Fruit fly (Drosophila melanogaster): Measurements from ENCODE around the gene Tfb5.

Tfb5 gene

dm6 chr2L:5052367-5052914, 41.8 kb upstream of the Tfb5 start, which contains the start of gene senju (continued):
- TF ChIP-seq net (GFP tag; optimal IDR thresholded peaks at IDR 0.05) = peak; percentile 90
- peak; percentile 87 for TF ChIP-seq CG8119 (GFP tag; IDR thresholded peaks at IDR 0.05)
- peak; percentile 89 for TF ChIP-seq lz (GFP tag; optimal IDR thresholded peaks at IDR 0.05)
- peak; percentile 95 for TF ChIP-seq Eip78C (GFP tag)
- TF ChIP-seq CG1621 (tag; optimal IDR thresholded peaks at IDR 0.05) = peak; percentile 80
- peak; percentile 82 for TF ChIP-seq Ets21C (GFP tag; optimal IDR thresholded peaks at IDR 0.05)
- peak; percentile 87 for TF ChIP-seq Met (GFP tag; optimal IDR thresholded peaks at IDR 0.05)
- TF ChIP-seq CG10631 (GFP tag; optimal IDR thresholded peaks at IDR 0.05) = peak; percentile 85
- TF ChIP-seq Smox (GFP tag; optimal IDR thresholded peaks at IDR 0.05) = peak; percentile 84
- TF ChIP-seq CG31627 (GFP tag; optimal IDR thresholded peaks at IDR 0.05) = peak; percentile 89
- peak; percentile 92 for TF ChIP-seq esn (GFP tag; optimal IDR thresholded peaks at IDR 0.05)
- peak; percentile 76 for TF ChIP-seq fd85E (GFP tag; optimal IDR thresholded peaks at IDR 0.05)
- TF ChIP-seq ss (GFP tag; optimal IDR thresholded peaks at IDR 0.05) = peak; percentile 71 to 73
- peak; percentile 79 for TF ChIP-seq CG34406 (GFP tag; optimal IDR thresholded peaks at IDR 0.05)
- TF ChIP-seq Hr39 (GFP tag; optimal IDR thresholded peaks at IDR 0.05) = peak; percentile 84
- peak; percentile 86 for TF ChIP-seq CG32006 (GFP tag; optimal IDR thresholded peaks at IDR 0.05)
- peak; percentile 86 for TF ChIP-seq topi (GFP tag; optimal IDR thresholded peaks at IDR 0.05)
- TF ChIP-seq achi (GFP tag; optimal IDR thresholded peaks at IDR 0.05) = peak; percentile 86
- peak; percentile 85 for TF ChIP-seq vri (GFP tag; optimal IDR thresholded peaks at IDR 0.05)
- TF ChIP-seq CG8319 (GFP tag; optimal IDR thresholded peaks at IDR 0.05) = peak; percentile 80

- no peak for TF ChIP-seq eg (GFP tag; IDR thresholded peaks at IDR 0.05)
- peak; percentile 8 for TF ChIP-seq Eip78C (GFP tag)
Measured at dm6 chr2L:5050825-5051224, 40.2 kb upstream of the Tfb5 start, which contains the start of gene CG9121. CG9121 (minus strand) TSS chr2L:5051062.

dm6 chr2L:5049974-5050373, 39.3 kb upstream of the Tfb5 start:
- peak; percentile 58 for TF ChIP-seq CG1621 (tag; optimal IDR thresholded peaks at IDR 0.05)
- no peak for TF ChIP-seq Met (GFP tag; optimal IDR thresholded peaks at IDR 0.05)
- peak; percentile 18 for TF ChIP-seq CG6276 (GFP tag; optimal IDR thresholded peaks at IDR 0.05)
- no peak for TF ChIP-seq Ets96B (tag; optimal IDR thresholded peaks at IDR 0.05)
- TF ChIP-seq topi (GFP tag; optimal IDR thresholded peaks at IDR 0.05) = no peak
- no peak for TF ChIP-seq CG9139 (GFP tag; optimal IDR thresholded peaks at IDR 0.05)
- TF ChIP-seq CG11294 (GFP tag; IDR thresholded peaks at IDR 0.05) = no peak
- TF ChIP-seq CG4318 (GFP tag; optimal IDR thresholded peaks at IDR 0.05) = no peak
- TF ChIP-seq cyc (GFP tag; optimal IDR thresholded peaks at IDR 0.05) = no peak
- peak; percentile 37 for TF ChIP-seq CG32006 (GFP tag; optimal IDR thresholded peaks at IDR 0.05)

- TF ChIP-seq CG3032 (tag; optimal IDR thresholded peaks at IDR 0.05) = no peak
- peak; percentile 32 for TF ChIP-seq Eip78C (GFP tag)
Measured at dm6 chr2L:5046261-5046660, 35.6 kb upstream of the Tfb5 start.

- TF ChIP-seq CG3919 (GFP tag; optimal IDR thresholded peaks at IDR 0.05) = peak; percentile 53
- TF ChIP-seq Met (GFP tag; optimal IDR thresholded peaks at IDR 0.05) = peak; percentile 66
- TF ChIP-seq CG15336 (GFP tag; IDR thresholded peaks at IDR 0.05) = peak; percentile 49; the same call in 1 of the 2 replicates
- peak; percentile 11 for TF ChIP-seq CG3032 (tag; optimal IDR thresholded peaks at IDR 0.05)
- TF ChIP-seq CG7368 (GFP tag; optimal IDR thresholded peaks at IDR 0.05) = no peak
- TF ChIP-seq svp (GFP tag) = peak; percentile 87
- TF ChIP-seq Sox102F (GFP tag; optimal IDR thresholded peaks at IDR 0.05) = peak; percentile 55
- peak; percentile 11 for TF ChIP-seq CG34406 (GFP tag; optimal IDR thresholded peaks at IDR 0.05)
- TF ChIP-seq net (GFP tag; optimal IDR thresholded peaks at IDR 0.05) = peak; percentile 28
- TF ChIP-seq CG1621 (tag; optimal IDR thresholded peaks at IDR 0.05) = peak; percentile 20
- TF ChIP-seq Sox15 (GFP tag; optimal IDR thresholded peaks at IDR 0.05) = no peak
- TF ChIP-seq esn (GFP tag; optimal IDR thresholded peaks at IDR 0.05) = peak; percentile 60
- peak; percentile 24 for TF ChIP-seq CG8632 (GFP tag; optimal IDR thresholded peaks at IDR 0.05)
- peak; percentile 78 for TF ChIP-seq Eip78C (GFP tag)
- TF ChIP-seq CG4318 (GFP tag; optimal IDR thresholded peaks at IDR 0.05) = peak; percentile 49
- TF ChIP-seq Lpt (GFP tag; optimal IDR thresholded peaks at IDR 0.05) = peak; percentile 33
- TF ChIP-seq lz (GFP tag; optimal IDR thresholded peaks at IDR 0.05) = peak; percentile 40
- peak; percentile 15 for TF ChIP-seq Ets21C (GFP tag; optimal IDR thresholded peaks at IDR 0.05)
- peak; percentile 36 for TF ChIP-seq acj6 (GFP tag; optimal IDR thresholded peaks at IDR 0.05)
- no peak for TF ChIP-seq spab (GFP tag; optimal IDR thresholded peaks at IDR 0.05)
- TF ChIP-seq Sox14 (GFP tag; optimal IDR thresholded peaks at IDR 0.05) = peak; percentile 66
- TF ChIP-seq fd85E (GFP tag; optimal IDR thresholded peaks at IDR 0.05) = peak; percentile 14
- peak; percentile 38 for TF ChIP-seq fkh (GFP tag; optimal IDR thresholded peaks at IDR 0.05)
- TF ChIP-seq Hr4 (GFP tag; optimal IDR thresholded peaks at IDR 0.05) = peak; percentile 63
Measured at dm6 chr2L:5044892-5045619, 34.4 kb upstream of the Tfb5 start.
